Fruit fly (Drosophila melanogaster) whole organism, adult: ENCODE measurements around the gene Gdap1.

Experiments used
- CG12768 ChIP-seq: fragments of 200-800 bp; sonication (Bioruptor generic); optimal IDR thresholded peaks from 2 replicates; lab custom pipeline; 2017; ENCODE audit warnings: missing biosample characterization, missing genetic modification characterization, mild to moderate bottlenecking, moderate library complexity, missing genetic modification reagents
- ovo ChIP-seq: fragments of 200-800 bp; sonication (Bioruptor generic); optimal IDR thresholded peaks from 2 replicates; lab custom pipeline; 2016; ENCODE audit warnings: missing biosample characterization, missing genetic modification characterization

DNA sequence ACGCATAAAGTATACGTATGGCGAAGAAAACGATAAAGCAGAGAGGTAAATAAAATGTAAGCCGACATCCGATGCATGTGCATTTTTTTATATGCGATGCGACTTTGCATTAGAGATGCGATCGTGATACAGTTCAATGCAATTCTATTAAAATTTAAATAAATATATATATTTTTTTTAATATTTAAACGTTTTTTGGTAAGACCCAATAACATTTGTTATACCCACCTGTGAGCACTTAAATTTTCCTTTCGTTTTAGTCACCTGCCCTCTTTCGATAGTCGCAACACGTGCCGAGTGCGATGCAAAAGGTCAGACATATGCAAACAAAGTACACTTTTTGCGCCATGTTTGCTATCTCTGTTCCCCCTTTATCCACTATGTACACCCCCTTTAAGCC lies 13.5 kb upstream of the Gdap1 start:
- TF ChIP-seq CG12768 (GFP tag; lab: Kevin White, UChicago) (no peak), ovo (no peak)
